Worm (Caenorhabditis elegans): ENCODE measurements around the gene C18D4.4.

Gene C18D4.4

DNA sequence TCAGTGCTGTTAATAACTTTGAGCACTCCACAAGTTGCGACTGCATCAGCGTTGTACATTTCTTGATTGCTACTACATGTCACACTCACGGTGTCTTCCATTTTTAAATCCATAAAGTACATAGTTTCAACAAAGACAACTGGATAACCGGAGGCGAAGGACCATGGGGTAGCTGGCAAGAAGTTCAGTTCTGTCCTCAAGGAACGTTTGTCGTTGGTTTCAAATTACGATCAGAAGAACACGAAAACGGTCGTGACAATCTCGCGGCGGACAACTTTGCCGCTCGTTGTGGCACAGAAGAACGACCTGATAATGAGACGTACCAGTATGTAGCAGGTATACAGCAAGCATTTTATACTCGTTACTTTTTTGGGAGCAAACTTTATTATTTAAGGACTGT lies 1.4 kb upstream of the C18D4.4 start, which contains the start of gene C18D4.3:
Gene C18D4.3, minus strand, starts transcription at position 101 of the 400 bp plus-strand sequence.
- TF ChIP-seq pax-1 (tag; optimal IDR thresholded peaks at IDR 0.05) (no peak), pha-2 (tag; optimal IDR thresholded peaks at IDR 0.05) (no peak), che-1 (tag; optimal IDR thresholded peaks at IDR 0.05) (no peak), lim-6 (tag; optimal IDR thresholded peaks at IDR 0.05) (no peak), nhr-11 (tag; optimal IDR thresholded peaks at IDR 0.05) (no peak), C38D4.7 (GFP tag; optimal IDR thresholded peaks at IDR 0.05) (no peak), ahr-1 (tag; optimal IDR thresholded peaks at IDR 0.05) (no peak), unc-55 (GFP tag; optimal IDR thresholded peaks at IDR 0.05) (no peak), hlh-13 (GFP tag; optimal IDR thresholded peaks at IDR 0.05) (no peak), F13H6.1 (tag; optimal IDR thresholded peaks at IDR 0.05) (no peak), Y22D7AL.16 (tag; optimal IDR thresholded peaks at IDR 0.05) (no peak), pqm-1 (tag; optimal IDR thresholded peaks at IDR 0.05) (no peak), gmeb-2 (tag; optimal IDR thresholded peaks at IDR 0.05) (no peak), unc-3 (GFP tag; conservative IDR thresholded peaks at IDR 0.05) (no peak), unc-3 (tag; optimal IDR thresholded peaks at IDR 0.05) (no peak), fax-1 (tag; optimal IDR thresholded peaks at IDR 0.05) (no peak), elt-2 (tag; optimal IDR thresholded peaks at IDR 0.05) (no peak)

DNA sequence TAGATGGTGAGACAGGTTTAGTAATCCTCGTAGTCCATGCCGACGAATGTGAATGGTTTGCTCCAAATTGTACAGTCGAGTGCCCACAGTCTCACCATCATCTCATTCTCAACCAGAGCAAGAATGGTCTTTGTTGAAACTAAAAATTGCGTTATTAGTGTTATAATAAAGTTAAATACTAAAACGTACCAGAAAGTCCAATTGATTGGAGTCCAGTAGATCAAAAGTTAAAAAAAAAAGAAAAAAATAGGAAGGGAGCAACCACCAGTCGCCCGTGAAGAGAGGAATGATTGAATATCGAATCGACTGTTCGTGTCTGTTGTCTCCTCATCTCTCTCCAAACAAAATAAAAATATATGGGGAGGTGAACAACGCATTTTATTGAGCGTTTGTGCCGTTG lies 824 bp downstream of the C18D4.4 start, which contains the start of gene C18D4.12:
Gene C18D4.12, minus strand, starts transcription at position 101 of the 400 bp plus-strand sequence.
- no peak for TF ChIP-seq npax-4 (tag; optimal IDR thresholded peaks at IDR 0.05)
- no peak for TF ChIP-seq nfya-1 (tag; optimal IDR thresholded peaks at IDR 0.05)
- TF ChIP-seq C08G9.2 (tag; optimal IDR thresholded peaks at IDR 0.05): no peak
- TF ChIP-seq gmeb-2 (tag; optimal IDR thresholded peaks at IDR 0.05): no peak
- no peak for TF ChIP-seq sox-2 (GFP tag; IDR thresholded peaks at IDR 0.05)
- TF ChIP-seq sdc-2 (tag; optimal IDR thresholded peaks at IDR 0.05): no peak
- no peak for TF ChIP-seq ceh-45 (GFP tag; IDR thresholded peaks at IDR 0.05)
- no peak for TF ChIP-seq nhr-11 (tag; optimal IDR thresholded peaks at IDR 0.05)
- TF ChIP-seq C38D4.7 (GFP tag; optimal IDR thresholded peaks at IDR 0.05): no peak
- TF ChIP-seq ceh-48 (tag; optimal IDR thresholded peaks at IDR 0.05): no peak
- no peak for TF ChIP-seq tbx-2 (tag; optimal IDR thresholded peaks at IDR 0.05)
- no peak for TF ChIP-seq ceh-19 (GFP tag; optimal IDR thresholded peaks at IDR 0.05)
- TF ChIP-seq unc-3 (GFP tag; conservative IDR thresholded peaks at IDR 0.05): no peak
- no peak for TF ChIP-seq unc-3 (tag; optimal IDR thresholded peaks at IDR 0.05)
- TF ChIP-seq dve-1 (tag; optimal IDR thresholded peaks at IDR 0.05): no peak
- TF ChIP-seq unc-86 (tag; optimal IDR thresholded peaks at IDR 0.05): no peak
- no peak for TF ChIP-seq T23F11.4 (GFP tag; optimal IDR thresholded peaks at IDR 0.05)
- TF ChIP-seq ztf-16 (tag; optimal IDR thresholded peaks at IDR 0.05): no peak

DNA sequence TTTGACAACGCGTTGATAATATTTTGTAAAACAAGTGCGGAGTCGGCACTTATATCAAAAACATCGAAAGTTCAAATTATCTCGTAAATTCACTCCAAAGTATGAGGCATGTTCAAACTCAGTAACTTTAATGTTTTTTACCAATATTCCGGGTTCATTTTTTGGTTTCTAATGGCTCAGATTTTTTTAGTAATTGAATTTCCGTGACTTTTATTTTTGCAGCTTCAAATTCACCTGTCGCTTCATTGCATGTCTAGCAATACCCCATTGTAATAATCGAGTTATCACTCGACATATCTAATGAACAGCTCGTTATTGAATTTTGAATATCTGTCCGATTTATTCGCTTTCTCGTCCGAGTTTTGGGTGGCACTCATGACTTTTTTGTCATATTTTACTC lies 3.6 kb downstream of the C18D4.4 start, which contains the start of gene srz-90:
Gene srz-90, plus strand, starts transcription at position 301 of the 400 bp plus-strand sequence.
- TF ChIP-seq nhr-11 (tag; optimal IDR thresholded peaks at IDR 0.05) (no peak), sox-2 (GFP tag; IDR thresholded peaks at IDR 0.05) (no peak), hlh-6 (tag; optimal IDR thresholded peaks at IDR 0.05) (no peak), pros-1 (tag; optimal IDR thresholded peaks at IDR 0.05) (no peak), npax-4 (tag; optimal IDR thresholded peaks at IDR 0.05) (no peak), ceh-34 (tag; optimal IDR thresholded peaks at IDR 0.05) (no peak), F13H6.1 (tag; optimal IDR thresholded peaks at IDR 0.05) (no peak), K02D7.2 (tag; optimal IDR thresholded peaks at IDR 0.05) (no peak), ceh-22 (tag; optimal IDR thresholded peaks at IDR 0.05) (no peak)

DNA sequence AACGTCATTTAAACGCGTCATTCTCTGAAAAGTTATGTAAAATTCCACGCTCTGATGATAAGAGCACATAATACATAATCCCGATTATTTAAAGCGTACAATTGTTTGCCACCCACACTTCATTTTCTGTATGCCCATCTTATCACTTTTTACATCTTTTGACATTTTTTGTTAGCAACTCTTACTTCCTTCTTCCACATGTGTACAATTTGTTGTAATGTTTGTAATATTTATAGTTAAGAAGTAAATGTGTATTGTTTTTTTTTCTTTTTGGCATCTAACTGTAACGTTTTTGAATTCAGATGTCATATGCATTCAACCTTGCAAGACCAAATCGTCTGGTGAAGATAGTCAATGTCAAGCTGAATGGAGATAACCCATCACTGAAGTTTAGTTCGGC lies 10.6 kb downstream of the C18D4.4 start, which contains the start of gene fbxa-136:
Gene fbxa-136, plus strand, starts transcription at position 301 of the 400 bp plus-strand sequence.
- no peak for TF ChIP-seq ceh-18 (tag; optimal IDR thresholded peaks at IDR 0.05)
- no peak for TF ChIP-seq fkh-6 (tag; optimal IDR thresholded peaks at IDR 0.05)
- no peak for TF ChIP-seq unc-55 (GFP tag; optimal IDR thresholded peaks at IDR 0.05)
- TF ChIP-seq hlh-6 (tag; optimal IDR thresholded peaks at IDR 0.05): no peak
- no peak for TF ChIP-seq ceh-31 (tag; optimal IDR thresholded peaks at IDR 0.05)
- no peak for TF ChIP-seq sdc-2 (tag; optimal IDR thresholded peaks at IDR 0.05)
- no peak for TF ChIP-seq T23F11.4 (GFP tag; optimal IDR thresholded peaks at IDR 0.05)
- TF ChIP-seq ahr-1 (tag; optimal IDR thresholded peaks at IDR 0.05): no peak
- no peak for TF ChIP-seq mec-3 (tag; optimal IDR thresholded peaks at IDR 0.05; ENCODE audit: borderline replicate concordance)
- TF ChIP-seq ceh-48 (tag; optimal IDR thresholded peaks at IDR 0.05): no peak
- no peak for TF ChIP-seq syd-9 (tag; optimal IDR thresholded peaks at IDR 0.05)
- TF ChIP-seq tbx-2 (tag; optimal IDR thresholded peaks at IDR 0.05): no peak
- TF ChIP-seq lin-11 (tag; optimal IDR thresholded peaks at IDR 0.05): no peak
- no peak for TF ChIP-seq pha-4 (tag; optimal IDR thresholded peaks at IDR 0.05)
- no peak for TF ChIP-seq nhr-232 (tag; optimal IDR thresholded peaks at IDR 0.05)
- TF ChIP-seq rnt-1 (tag; optimal IDR thresholded peaks at IDR 0.05): no peak
- no peak for TF ChIP-seq unc-42 (tag; optimal IDR thresholded peaks at IDR 0.05)

Data from whole organism, late embryonic.